Worm (Caenorhabditis elegans) whole organism, mixed stage, embryonic: ENCODE data around the gene F41G3.3.
A peak's percentile ranks its signal among the peaks of the same experiment; 100 is the strongest.

Experiments
- lin-13 ChIP-seq: fragments of 150-350 bp; optimal IDR thresholded peaks from 2 replicates; lab custom pipeline; 2014; ENCODE audit warnings: missing biosample characterization, missing genetic modification characterization
- mls-2 ChIP-seq: sonication (generic microtip); optimal IDR thresholded peaks from 2 replicates; lab custom pipeline; 2016; ENCODE audit warnings: mild to moderate bottlenecking, missing genetic modification characterization, moderate library complexity, missing compliant biosample characterization
- nhr-237 ChIP-seq: fragments of 150-350 bp; optimal IDR thresholded peaks from 2 replicates; lab custom pipeline; 2014; ENCODE audit warnings: missing biosample characterization, missing genetic modification characterization
- nhr-28 ChIP-seq: fragments of 150-350 bp; optimal IDR thresholded peaks from 2 replicates; lab custom pipeline; 2014; ENCODE audit warnings: missing biosample characterization, missing genetic modification characterization
- pha-4 ChIP-seq: fragments of 150-350 bp; optimal IDR thresholded peaks from 2 replicates; lab custom pipeline; 2018; ENCODE audit warnings: missing biosample characterization, missing genetic modification reagents, missing genetic modification characterization
- sptf-1 ChIP-seq: sonication (generic microtip); optimal IDR thresholded peaks from 2 replicates; lab custom pipeline; 2017; ENCODE audit warnings: mild to moderate bottlenecking, missing genetic modification characterization, moderate library complexity, missing compliant biosample characterization
- unc-39 ChIP-seq: fragments of 150-350 bp; optimal IDR thresholded peaks from 2 replicates; lab custom pipeline; 2014; ENCODE audit warnings: missing biosample characterization, missing genetic modification characterization

DNA sequence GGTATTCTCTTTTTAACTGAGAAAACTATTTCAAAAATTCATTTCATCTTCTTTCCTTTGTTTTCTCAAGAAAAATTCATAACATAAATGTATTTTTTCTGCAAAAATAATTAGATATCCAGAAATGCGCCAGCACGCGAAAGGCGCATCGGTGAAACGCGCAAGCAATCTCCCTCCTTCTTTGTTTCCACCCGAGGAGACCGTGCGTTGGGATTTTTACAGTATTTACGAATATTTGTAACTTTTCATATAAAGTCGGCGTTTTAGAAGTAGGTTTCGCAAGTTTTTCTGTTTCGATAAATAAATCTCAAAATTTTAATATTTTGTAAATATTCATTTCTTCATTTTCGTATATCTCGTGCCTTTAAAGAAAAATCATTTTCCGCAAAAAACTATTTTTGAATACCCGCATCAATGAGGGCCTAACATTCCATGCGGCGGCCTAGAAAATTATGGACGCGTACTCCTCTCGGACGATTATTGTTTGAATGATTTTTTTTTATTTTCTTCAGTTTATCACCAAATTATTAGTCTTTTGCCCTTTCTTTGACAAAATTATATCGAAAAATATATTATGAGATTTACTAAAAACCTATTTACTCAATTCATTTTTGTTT is 20.2 kb downstream of the F41G3.3 start, which contains the start of gene ssup-72:
- TF ChIP-seq sptf-1 (tag; lab: Kevin White, UChicago) (peak; percentile 9), mls-2 (no peak), unc-39 (tag; lab: Kevin White, UChicago) (no peak), nhr-237 (tag; lab: Kevin White, UChicago) (no peak), lin-13 (tag; lab: Kevin White, UChicago) (no peak), pha-4 (tag; lab: Kevin White, UChicago) (no peak), nhr-28 (no peak)
